Worm (Caenorhabditis elegans): ENCODE data around the gene C16C8.17.

The C16C8.17 gene

DNA sequence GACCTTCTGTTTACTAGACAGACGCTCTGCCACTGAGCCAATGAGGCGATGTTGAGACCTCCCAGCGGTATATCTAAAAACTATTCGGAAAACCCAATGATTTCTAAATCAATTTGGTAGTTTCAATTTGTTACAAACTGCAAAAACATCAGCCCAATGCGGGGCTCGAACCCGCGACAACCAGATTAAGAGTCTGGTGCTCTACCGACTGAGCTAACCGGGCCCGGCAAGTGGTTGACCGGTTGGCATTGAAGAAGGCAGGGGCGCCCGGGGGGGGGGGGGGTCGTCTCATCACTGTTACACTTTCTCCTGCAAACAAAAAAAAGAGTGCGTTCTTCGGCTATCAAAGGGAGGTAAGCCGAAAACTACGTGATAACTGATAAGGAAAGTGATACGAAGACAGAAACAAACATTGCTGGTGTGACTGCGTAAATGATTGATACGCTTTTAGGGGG is 1.4 kb upstream of the C16C8.17 start (continued):
- TF ChIP-seq nhr-41 (GFP tag; IDR thresholded peaks at IDR 0.05) (0 out of 2 replicates have a peak, but pooled peaks have one; percentile 45), set-16 (GFP tag; IDR thresholded peaks at IDR 0.05) (peak; percentile 95), mdt-29 (GFP tag; IDR thresholded peaks at IDR 0.05) (peak; percentile 86), ZK546.5 (tag; optimal IDR thresholded peaks at IDR 0.05) (no peak), ama-1 (optimal IDR thresholded peaks at IDR 0.05) (no peak), zfp-2 (tag; optimal IDR thresholded peaks at IDR 0.05) (peak; percentile 6), egl-27 (tag; optimal IDR thresholded peaks at IDR 0.05) (no peak), snpc-1.2 (GFP tag; IDR thresholded peaks at IDR 0.05) (peak; percentile 80; the same call in 1 of the 2 replicates), hlh-11 (tag; optimal IDR thresholded peaks at IDR 0.05) (peak; percentile 81), Y5F2A.4 (GFP tag; optimal IDR thresholded peaks at IDR 0.05) (peak; percentile 59), snpc-4 (tag; optimal IDR thresholded peaks at IDR 0.05) (no peak), T20F7.1 (GFP tag; optimal IDR thresholded peaks at IDR 0.05) (no peak), zfp-3 (GFP tag; conservative IDR thresholded peaks at IDR 0.05) (peak; percentile 73; the same call in 1 of the 2 replicates), gei-8 (GFP tag; optimal IDR thresholded peaks at IDR 0.05) (peak; percentile 91), hif-1 (tag; optimal IDR thresholded peaks at IDR 0.05) (peak in 1 of 2 experiments; percentile 52), mes-2 (tag; optimal IDR thresholded peaks at IDR 0.05; ENCODE audit: poor library complexity, severe bottlenecking) (peak; percentile 37), nhr-111 (GFP tag; optimal IDR thresholded peaks at IDR 0.05) (no peak), D1046.2 (GFP tag; IDR thresholded peaks at IDR 0.05) (peak; percentile 77; the same call in 1 of the 2 replicates), tra-1 (GFP tag; IDR thresholded peaks at IDR 0.05) (peak; percentile 90), aly-2 (tag; optimal IDR thresholded peaks at IDR 0.05) (no peak), ceh-32 (tag; optimal IDR thresholded peaks at IDR 0.05; ENCODE audit: poor library complexity) (no peak), daf-8 (GFP tag; IDR thresholded peaks at IDR 0.05) (no peak), F37D6.2 (tag; optimal IDR thresholded peaks at IDR 0.05) (no peak), lin-39 (tag; optimal IDR thresholded peaks at IDR 0.05) (no peak), Y75B8A.6 (GFP tag; IDR thresholded peaks at IDR 0.05) (no peak; the same call in 1 of the 2 replicates), ceh-28 (tag; optimal IDR thresholded peaks at IDR 0.05) (no peak), unc-39 (tag; optimal IDR thresholded peaks at IDR 0.05) (no peak), dmd-6 (GFP tag; IDR thresholded peaks at IDR 0.05) (peak; percentile 81), hmg-1.1 (GFP tag; IDR thresholded peaks at IDR 0.05) (peak; percentile 75; the same call in 1 of the 2 replicates), ztf-11 (tag; optimal IDR thresholded peaks at IDR 0.05) (no peak), hlh-30 (tag; optimal IDR thresholded peaks at IDR 0.05; ENCODE audit: insufficient read depth) (peak; percentile 30), tag-97 (GFP tag; IDR thresholded peaks at IDR 0.05) (no peak), spr-1 (tag; optimal IDR thresholded peaks at IDR 0.05) (peak; percentile 32), rbr-2 (tag; optimal IDR thresholded peaks at IDR 0.05) (peak; percentile 48), unc-130 (GFP tag; optimal IDR thresholded peaks at IDR 0.05) (peak; percentile 60), spr-3 (GFP tag; optimal IDR thresholded peaks at IDR 0.05) (peak; percentile 62), lin-38 (GFP tag; IDR thresholded peaks at IDR 0.05) (peak; percentile 81), php-3 (GFP tag; IDR thresholded peaks at IDR 0.05) (peak; percentile 77), dve-1 (tag; optimal IDR thresholded peaks at IDR 0.05; ENCODE audit: insufficient read depth) (peak; percentile 55), lin-15B (tag; optimal IDR thresholded peaks at IDR 0.05) (no peak), ceh-82 (tag; optimal IDR thresholded peaks at IDR 0.05) (no peak), ZK337.2 (GFP tag; IDR thresholded peaks at IDR 0.05) (no peak), nhr-76 (tag; optimal IDR thresholded peaks at IDR 0.05) (no peak), F44E2.7 (GFP tag; IDR thresholded peaks at IDR 0.05) (peak; percentile 77; the same call in 1 of the 2 replicates), lim-7 (GFP tag; IDR thresholded peaks at IDR 0.05) (peak; percentile 72; the same call in 1 of the 2 replicates), nhr-11 (tag; optimal IDR thresholded peaks at IDR 0.05) (no peak), duxl-1 (tag; optimal IDR thresholded peaks at IDR 0.05; ENCODE audit: poor library complexity) (peak; percentile 73), ceh-44 (GFP tag; IDR thresholded peaks at IDR 0.05) (peak; percentile 54; the same call in 1 of the 2 replicates), aha-1 (tag) (peak; percentile 71), saeg-2 (GFP tag; IDR thresholded peaks at IDR 0.05) (peak; percentile 53; the same call in 1 of the 2 replicates), vab-7 (GFP tag; IDR thresholded peaks at IDR 0.05) (peak; percentile 84)
